Worm (Caenorhabditis elegans) whole organism, early embryonic: ENCODE results near the gene npp-20.

Source experiments
- B0310.2 ChIP-seq: sonication (generic microtip); optimal IDR thresholded peaks from 2 replicates; lab custom pipeline; 2016; ENCODE audit warnings: mild to moderate bottlenecking, missing genetic modification characterization, missing compliant biosample characterization
- F13C5.2 ChIP-seq: sonication (generic microtip); optimal IDR thresholded peaks from 2 replicates; lab custom pipeline; 2017; ENCODE audit warnings: mild to moderate bottlenecking, missing genetic modification characterization, inconsistent platforms, missing compliant biosample characterization
- aly-1 ChIP-seq: sonication (generic microtip); optimal IDR thresholded peaks from 2 replicates; lab custom pipeline; 2016; ENCODE audit warnings: missing genetic modification characterization, missing compliant biosample characterization
- ama-1 ChIP-seq: fragments of 150-350 bp; optimal IDR thresholded peaks from 2 replicates; lab custom pipeline; 2014
- ceh-13 ChIP-seq: fragments of 200-800 bp; sonication (Bioruptor generic); optimal IDR thresholded peaks from 2 replicates; lab custom pipeline; 2018; ENCODE audit warnings: mild to moderate bottlenecking, missing genetic modification characterization, missing compliant biosample characterization
- ceh-36 ChIP-seq: sonication (generic microtip); optimal IDR thresholded peaks from 2 replicates; lab custom pipeline; 2016; ENCODE audit warnings: missing genetic modification characterization, inconsistent platforms, missing compliant biosample characterization
- ets-7 ChIP-seq: sonication (generic microtip); optimal IDR thresholded peaks from 2 replicates; lab custom pipeline; 2016; ENCODE audit warnings: missing genotype, missing genetic modification characterization, missing compliant biosample characterization
- hmbx-1 ChIP-seq: sonication (generic microtip); optimal IDR thresholded peaks from 2 replicates; lab custom pipeline; 2016; ENCODE audit warnings: mild to moderate bottlenecking, missing genetic modification characterization, missing compliant biosample characterization
- hmg-4 ChIP-seq: fragments of 200-800 bp; sonication (Bioruptor generic); optimal IDR thresholded peaks from 2 replicates; lab custom pipeline; 2018; ENCODE audit warnings: mild to moderate bottlenecking, missing genetic modification characterization, missing compliant biosample characterization
- pes-1 ChIP-seq: fragments of 200-800 bp; sonication (Bioruptor generic); IDR thresholded peaks from 2 replicates; pipeline ENCODE4 v1.3.6; 2022; ENCODE audit warnings: missing genetic modification reagents, missing genetic modification characterization, missing compliant biosample characterization
- scrt-1 ChIP-seq: fragments of 200-800 bp; sonication (Bioruptor generic); IDR thresholded peaks from 2 replicates; pipeline ENCODE4 v1.3.6; 2022; ENCODE audit warnings: missing genetic modification characterization, missing compliant biosample characterization
- sea-1 ChIP-seq: fragments of 200-800 bp; sonication (Bioruptor generic); conservative IDR thresholded peaks from 2 replicates; pipeline ENCODE4 v1.3.6; 2022; ENCODE audit warnings: missing genetic modification characterization, missing compliant biosample characterization
- tbx-37 ChIP-seq: fragments of 200-800 bp; sonication (Bioruptor generic); conservative IDR thresholded peaks from 2 replicates; pipeline ENCODE4 v1.3.6; 2022; ENCODE audit warnings: missing genetic modification reagents, missing genetic modification characterization, missing compliant biosample characterization
- tra-4 ChIP-seq: sonication (generic microtip); optimal IDR thresholded peaks from 2 replicates; lab custom pipeline; 2017; ENCODE audit warnings: missing genetic modification characterization, missing compliant biosample characterization

DNA sequence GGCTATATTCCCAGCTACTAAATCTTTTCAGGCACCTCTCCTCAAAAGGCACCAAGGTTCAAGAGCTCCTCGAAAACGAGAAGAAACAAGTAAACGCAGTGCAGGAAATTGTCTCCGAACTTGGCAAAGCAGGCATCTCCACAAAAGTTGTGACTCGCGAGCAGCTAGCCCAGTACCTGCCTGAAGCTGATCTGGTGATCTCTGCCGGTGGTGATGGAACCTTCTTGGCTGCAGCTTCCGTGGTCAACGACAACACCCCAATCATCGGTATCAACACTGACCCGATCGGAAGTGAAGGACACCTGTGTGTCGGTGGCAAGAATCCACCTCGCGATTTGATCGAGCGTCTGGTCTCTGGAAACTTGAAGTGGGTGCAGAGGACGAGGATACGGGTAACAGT is 37.6 kb downstream of the npp-20 start:
- TF ChIP-seq ama-1 = no peak
- no peak for TF ChIP-seq sea-1 (GFP tag; lab: Robert Waterston, UW)
- no peak for TF ChIP-seq scrt-1 (GFP tag; lab: Robert Waterston, UW)
- no peak for TF ChIP-seq B0310.2
- TF ChIP-seq ceh-36 (tag; lab: Kevin White, UChicago) = no peak
- TF ChIP-seq hmg-4 (GFP tag; lab: Kevin White, UChicago) = no peak
- TF ChIP-seq F13C5.2 (tag; lab: Kevin White, UChicago) = no peak
- TF ChIP-seq tbx-37 (GFP tag; lab: Robert Waterston, UW) = no peak
- no peak for TF ChIP-seq ets-7
- TF ChIP-seq hmbx-1 = no peak
- no peak for TF ChIP-seq pes-1
- TF ChIP-seq aly-1 (tag; lab: Kevin White, UChicago) = no peak
- TF ChIP-seq ceh-13 (GFP tag; lab: Kevin White, UChicago) = no peak
- no peak for TF ChIP-seq tra-4 (tag; lab: Kevin White, UChicago)
